Worm (Caenorhabditis elegans): Measurements from ENCODE around the gene C44H9.6.

C44H9.6 gene

DNA sequence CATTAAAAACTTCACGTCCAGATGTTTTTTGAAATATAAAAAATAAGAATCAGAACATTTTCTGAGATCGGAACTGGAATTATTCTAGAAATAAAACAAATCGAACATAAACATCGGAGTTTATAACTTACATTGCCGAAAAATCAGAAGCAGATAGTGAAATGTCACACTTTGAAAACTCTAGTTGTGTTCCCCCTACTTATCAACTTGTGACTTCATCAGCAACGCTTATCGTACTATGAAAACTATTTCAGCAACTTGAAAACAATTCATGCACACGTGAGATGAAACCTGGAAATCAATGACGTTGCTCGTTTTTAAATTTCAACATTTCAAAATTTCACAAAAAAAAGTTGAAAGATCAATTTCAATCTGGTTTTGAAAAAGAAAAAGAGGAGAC is 31.6 kb upstream of the C44H9.6 start:
- TF ChIP-seq bed-3 (GFP tag; optimal IDR thresholded peaks at IDR 0.05) (no peak), elt-1 (tag; optimal IDR thresholded peaks at IDR 0.05; ENCODE audit: borderline replicate concordance, insufficient read depth) (no peak), mab-5 (tag; optimal IDR thresholded peaks at IDR 0.05) (no peak), nhr-12 (tag; optimal IDR thresholded peaks at IDR 0.05) (no peak), unc-120 (tag; optimal IDR thresholded peaks at IDR 0.05; ENCODE audit: poor library complexity, severe bottlenecking) (no peak), ceh-39 (tag; optimal IDR thresholded peaks at IDR 0.05) (no peak), flh-1 (GFP tag; optimal IDR thresholded peaks at IDR 0.05) (no peak), ztf-11 (tag; optimal IDR thresholded peaks at IDR 0.05) (no peak), tbx-8 (GFP tag; optimal IDR thresholded peaks at IDR 0.05) (no peak), ham-2 (GFP tag; optimal IDR thresholded peaks at IDR 0.05) (no peak), ces-1 (GFP tag; optimal IDR thresholded peaks at IDR 0.05) (no peak), cnd-1 (tag; optimal IDR thresholded peaks at IDR 0.05) (no peak)

DNA sequence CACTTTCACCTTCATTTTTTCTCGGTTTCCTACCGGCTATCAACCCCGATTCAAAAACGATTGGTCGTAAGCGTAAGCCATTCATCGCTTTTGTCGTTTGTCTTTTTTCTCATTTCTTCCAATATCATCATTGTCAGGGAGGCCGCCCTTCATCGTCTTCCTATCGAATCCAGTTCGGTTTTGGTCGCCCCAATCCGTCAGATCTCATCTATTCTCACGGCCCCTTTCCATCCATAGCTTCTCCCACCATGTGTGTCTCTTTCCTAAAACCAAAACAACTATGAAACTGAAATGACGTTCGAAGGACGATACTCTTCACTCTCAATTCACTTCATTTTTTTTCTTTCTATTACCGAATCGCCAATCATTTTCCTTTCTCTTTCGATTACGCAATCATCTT is 30.7 kb upstream of the C44H9.6 start:
- TF ChIP-seq ztf-11 (tag; optimal IDR thresholded peaks at IDR 0.05): no peak
- no peak for TF ChIP-seq mab-5 (tag; optimal IDR thresholded peaks at IDR 0.05)
- TF ChIP-seq unc-39 (tag; optimal IDR thresholded peaks at IDR 0.05): no peak
- TF ChIP-seq blmp-1 (tag; optimal IDR thresholded peaks at IDR 0.05): peak; percentile 75

DNA sequence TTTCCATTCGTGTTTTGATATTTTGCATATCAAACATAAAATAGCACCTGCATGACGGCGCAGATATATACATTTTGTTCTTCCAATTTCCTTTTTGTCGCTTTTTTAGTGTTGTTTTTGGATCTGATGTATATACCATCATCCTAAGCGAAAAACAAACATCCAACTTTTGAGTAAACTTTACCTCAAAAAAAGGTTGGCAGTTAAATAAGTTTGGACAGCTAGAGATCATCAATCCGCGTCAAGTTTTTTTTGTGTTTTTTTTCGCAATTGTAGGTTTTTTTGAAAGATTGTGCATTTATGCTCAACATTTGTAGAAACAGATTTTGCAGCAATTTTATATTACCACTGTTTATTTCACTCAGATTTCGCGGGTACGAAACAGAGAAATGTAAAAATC is 26.6 kb upstream of the C44H9.6 start, which contains the start of gene bus-19:
bus-19 (plus strand) TSS at position 301 of the 400 bp plus-strand sequence.
- TF ChIP-seq ces-1 (GFP tag; optimal IDR thresholded peaks at IDR 0.05): no peak
- no peak for TF ChIP-seq sptf-1 (tag; optimal IDR thresholded peaks at IDR 0.05)
- TF ChIP-seq bed-3 (GFP tag; optimal IDR thresholded peaks at IDR 0.05): no peak
- TF ChIP-seq mab-5 (tag; optimal IDR thresholded peaks at IDR 0.05): no peak
- no peak for TF ChIP-seq nhr-237 (tag; optimal IDR thresholded peaks at IDR 0.05)
- no peak for TF ChIP-seq M03D4.4 (tag; optimal IDR thresholded peaks at IDR 0.05)
- TF ChIP-seq unc-39 (tag; optimal IDR thresholded peaks at IDR 0.05): no peak
- TF ChIP-seq lsy-2 (tag; optimal IDR thresholded peaks at IDR 0.05): no peak
- TF ChIP-seq ham-2 (GFP tag; optimal IDR thresholded peaks at IDR 0.05): no peak
- TF ChIP-seq ceh-43 (GFP tag; optimal IDR thresholded peaks at IDR 0.05): no peak
- TF ChIP-seq elt-3 (tag; optimal IDR thresholded peaks at IDR 0.05): no peak
- no peak for TF ChIP-seq ceh-83 (GFP tag; optimal IDR thresholded peaks at IDR 0.05)
- no peak for TF ChIP-seq nhr-12 (tag; optimal IDR thresholded peaks at IDR 0.05)
- TF ChIP-seq elt-1 (tag; optimal IDR thresholded peaks at IDR 0.05; ENCODE audit: borderline replicate concordance, insufficient read depth): no peak
- TF ChIP-seq hlh-1 (tag; optimal IDR thresholded peaks at IDR 0.05): no peak

DNA sequence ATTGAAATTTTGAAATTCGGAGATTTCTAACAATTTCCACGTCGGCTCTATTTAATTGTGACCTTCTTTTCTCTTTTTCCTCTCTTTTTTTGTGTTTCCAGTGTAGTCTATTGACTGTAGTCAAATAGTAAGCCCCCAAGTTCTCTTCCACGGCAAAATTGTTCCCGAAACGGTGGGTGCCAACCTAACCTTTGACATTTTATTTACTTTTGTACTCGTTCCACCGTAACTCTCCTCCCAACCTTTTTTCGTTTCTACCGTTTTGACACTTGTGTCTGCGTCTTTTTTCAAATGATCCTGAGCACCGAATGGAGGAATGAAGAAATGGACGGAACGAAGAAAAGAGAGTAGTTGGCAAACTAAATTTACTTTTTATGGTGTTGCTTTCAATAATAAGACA is 25.6 kb upstream of the C44H9.6 start:
- no peak for TF ChIP-seq lsy-2 (tag; optimal IDR thresholded peaks at IDR 0.05)

DNA sequence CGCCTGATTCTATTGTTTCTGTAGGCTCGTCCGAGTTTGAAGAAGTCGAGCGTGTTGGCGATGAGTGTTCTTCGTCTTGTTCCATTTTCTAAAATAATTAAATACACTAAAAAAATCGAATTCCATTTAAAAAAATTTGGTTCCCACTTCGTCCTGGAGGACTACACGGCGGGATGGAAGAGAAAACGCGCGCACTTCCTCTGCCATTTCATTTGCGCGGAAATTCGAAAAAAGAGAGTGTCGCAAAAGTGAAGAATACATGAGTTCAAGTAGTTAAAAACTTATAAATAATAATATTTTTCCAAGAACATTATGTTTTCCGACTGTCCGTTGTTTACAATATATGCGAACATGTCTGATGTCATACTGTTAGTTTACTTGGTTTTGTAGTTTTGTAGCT is 24.8 kb upstream of the C44H9.6 start, which contains the start of gene T07F10.3:
T07F10.3 (minus strand) TSS at position 98 of the 400 bp plus-strand sequence.
- no peak for TF ChIP-seq nhr-12 (tag; optimal IDR thresholded peaks at IDR 0.05)
- TF ChIP-seq ceh-39 (tag; optimal IDR thresholded peaks at IDR 0.05): peak; percentile 11
- no peak for TF ChIP-seq zip-8 (tag; optimal IDR thresholded peaks at IDR 0.05)
- TF ChIP-seq nhr-76 (tag; optimal IDR thresholded peaks at IDR 0.05): no peak
- TF ChIP-seq lin-32 (GFP tag; optimal IDR thresholded peaks at IDR 0.05): peak; percentile 56
- TF ChIP-seq sptf-1 (tag; optimal IDR thresholded peaks at IDR 0.05): peak; percentile 81
- no peak for TF ChIP-seq ceh-83 (GFP tag; optimal IDR thresholded peaks at IDR 0.05)
- TF ChIP-seq hlh-1 (tag; optimal IDR thresholded peaks at IDR 0.05): peak; percentile 35
- peak; percentile 0 for TF ChIP-seq nhr-237 (tag; optimal IDR thresholded peaks at IDR 0.05)
- TF ChIP-seq lsy-2 (tag; optimal IDR thresholded peaks at IDR 0.05): peak; percentile 59
- TF ChIP-seq unc-62 (GFP tag; optimal IDR thresholded peaks at IDR 0.05): no peak
- no peak for TF ChIP-seq ham-2 (GFP tag; optimal IDR thresholded peaks at IDR 0.05)
- peak; percentile 47 for TF ChIP-seq drap-1 (GFP tag; optimal IDR thresholded peaks at IDR 0.05)
- TF ChIP-seq mep-1 (tag; optimal IDR thresholded peaks at IDR 0.05): peak; percentile 67
- no peak for TF ChIP-seq elt-1 (tag; optimal IDR thresholded peaks at IDR 0.05; ENCODE audit: borderline replicate concordance, insufficient read depth)
- TF ChIP-seq lin-13 (tag; optimal IDR thresholded peaks at IDR 0.05): no peak
- peak; percentile 4 for TF ChIP-seq bed-3 (GFP tag; optimal IDR thresholded peaks at IDR 0.05)
- TF ChIP-seq ces-1 (GFP tag; optimal IDR thresholded peaks at IDR 0.05): peak; percentile 46

DNA sequence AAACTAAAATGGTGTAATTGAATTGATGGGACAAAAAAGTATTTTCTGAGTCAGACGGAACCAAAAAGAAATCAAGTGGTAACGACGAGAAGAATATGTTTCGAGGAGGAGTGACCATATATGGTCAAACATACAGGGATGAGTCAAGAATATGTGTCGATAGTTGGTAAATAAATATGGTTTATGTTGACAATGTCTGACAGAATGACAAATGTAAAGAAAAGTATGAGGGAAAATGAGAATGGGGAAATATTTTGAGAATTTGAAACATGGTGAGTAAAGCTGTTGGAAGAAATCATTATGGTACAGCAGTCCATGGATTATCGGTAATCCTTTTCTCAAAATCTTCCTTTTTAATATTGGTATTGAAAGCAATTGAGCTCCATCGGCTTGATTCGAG is 22.9 kb upstream of the C44H9.6 start, which contains the start of gene nspg-1:
nspg-1 (minus strand) TSS at position 101 of the 400 bp plus-strand sequence.
- TF ChIP-seq snpc-4 (tag; optimal IDR thresholded peaks at IDR 0.05) (no peak), elt-3 (tag; optimal IDR thresholded peaks at IDR 0.05) (no peak)

Measured in whole organism, mixed stage, embryonic.